Worm (Caenorhabditis elegans) whole organism, midembryonic: ENCODE data around the gene clc-11.

Source experiments
- T22C8.4 ChIP-seq: fragments of 200-800 bp; sonication (Bioruptor generic); IDR thresholded peaks from 2 replicates; pipeline ENCODE4 v1.3.6; 2022; ENCODE audit warnings: missing genetic modification characterization, missing compliant biosample characterization
- cog-1 ChIP-seq: sonication (generic microtip); optimal IDR thresholded peaks from 2 replicates; lab custom pipeline; 2016; ENCODE audit warnings: missing genetic modification characterization, missing compliant biosample characterization
- flt-1 ChIP-seq: fragments of 200-800 bp; sonication (Bioruptor generic); IDR thresholded peaks from 2 replicates; pipeline ENCODE4 v1.3.6; 2022; ENCODE audit warnings: missing genetic modification characterization, missing compliant biosample characterization
- klf-2 ChIP-seq: fragments of 200-800 bp; sonication (Bioruptor generic); conservative IDR thresholded peaks from 2 replicates; pipeline ENCODE4 v1.3.6; 2022; ENCODE audit warnings: missing genetic modification reagents, missing genetic modification characterization, missing compliant biosample characterization
- med-1 ChIP-seq: sonication (generic microtip); optimal IDR thresholded peaks from 2 replicates; lab custom pipeline; 2017; ENCODE audit warnings: missing genetic modification characterization, mild to moderate bottlenecking, missing compliant biosample characterization, antibody characterized with exemption, missing genetic modification reagents; ENCODE audit not compliant: insufficient read depth
- ref-1 ChIP-seq: fragments of 200-800 bp; sonication (Bioruptor generic); conservative IDR thresholded peaks from 2 replicates; pipeline ENCODE4 v1.3.6; 2022; ENCODE audit warnings: missing genetic modification reagents, missing genetic modification characterization, missing compliant biosample characterization
- tab-1 ChIP-seq: fragments of 200-800 bp; sonication (Bioruptor generic); IDR thresholded peaks from 2 replicates; pipeline ENCODE4 v1.3.6; 2022; ENCODE audit warnings: missing genetic modification characterization, missing compliant biosample characterization
- ztf-23 ChIP-seq: fragments of 200-800 bp; sonication (Bioruptor generic); IDR thresholded peaks from 2 replicates; pipeline ENCODE4 v1.3.6; 2022; ENCODE audit warnings: missing genetic modification reagents, missing genetic modification characterization, missing compliant biosample characterization
- ztf-29 ChIP-seq: fragments of 200-800 bp; sonication (Bioruptor generic); IDR thresholded peaks from 2 replicates; pipeline ENCODE4 v1.3.6; 2022; ENCODE audit warnings: missing genetic modification reagents, missing genetic modification characterization, missing compliant biosample characterization

Gene clc-11

ce11 chrV:16169026-16169425 lies 29.6 kb upstream of the clc-11 start, which contains the start of gene str-111:
str-111 (minus strand) TSS chrV:16169126.
- TF ChIP-seq med-1 (GFP tag; lab: Kevin White, UChicago) = no peak

DNA sequence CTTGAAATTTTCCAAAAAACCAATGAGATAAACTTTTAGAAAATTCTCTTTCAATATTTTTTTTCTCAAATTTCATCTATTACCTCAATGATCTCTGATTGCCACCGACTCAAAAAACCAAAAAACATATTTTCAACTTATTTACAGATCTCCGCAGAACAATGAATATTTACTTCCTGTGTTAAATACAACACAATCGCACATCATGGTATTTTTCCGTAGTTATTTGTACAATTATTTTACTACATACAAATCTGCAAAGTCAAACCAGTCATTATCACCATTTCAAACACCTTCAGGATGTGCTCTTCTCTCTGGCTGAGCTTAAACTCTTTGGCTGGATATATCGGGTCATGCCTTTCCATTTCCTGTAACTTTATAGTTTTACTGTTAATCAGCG lies 26.5 kb upstream of the clc-11 start, which contains the start of gene str-108:
Gene str-108 (plus strand): TSS at position 301 of the 400 bp plus-strand sequence.
- TF ChIP-seq ztf-29 (GFP tag; lab: Robert Waterston, UW) = no peak
- TF ChIP-seq flt-1 = no peak
- no peak for TF ChIP-seq ztf-23 (GFP tag; lab: Robert Waterston, UW)
- TF ChIP-seq T22C8.4 (GFP tag; lab: Robert Waterston, UW) = no peak
- TF ChIP-seq ref-1 (GFP tag; lab: Robert Waterston, UW) = no peak
- no peak for TF ChIP-seq klf-2 (GFP tag; lab: Robert Waterston, UW)
- no peak for TF ChIP-seq tab-1 (GFP tag; lab: Robert Waterston, UW)
- no peak for TF ChIP-seq cog-1 (tag; lab: Kevin White, UChicago)

DNA sequence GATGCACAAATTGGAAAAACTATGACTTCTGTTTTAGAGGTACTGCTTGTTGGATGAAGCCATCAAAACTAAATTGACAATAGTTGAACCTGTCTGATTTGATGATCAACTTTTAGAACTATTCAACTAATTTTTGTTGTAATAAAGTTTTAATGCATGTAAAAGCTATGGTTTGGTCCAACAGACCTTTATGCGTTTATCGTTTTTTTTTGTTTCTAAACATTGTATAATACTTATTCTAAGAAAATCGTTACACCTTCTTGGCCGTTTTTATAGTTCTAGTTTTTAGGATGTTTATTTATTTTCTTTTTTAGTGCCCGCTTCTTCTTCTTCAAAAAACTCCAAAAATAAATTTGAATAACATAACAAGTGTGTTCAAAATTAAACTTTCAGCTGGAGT lies 24.3 kb upstream of the clc-11 start, which contains the start of gene F10A3.12:
Gene F10A3.12 (plus strand): TSS at position 301 of the 400 bp plus-strand sequence.
- TF ChIP-seq flt-1 (no peak), ref-1 (GFP tag; lab: Robert Waterston, UW) (no peak), klf-2 (GFP tag; lab: Robert Waterston, UW) (no peak), T22C8.4 (GFP tag; lab: Robert Waterston, UW) (no peak), cog-1 (tag; lab: Kevin White, UChicago) (no peak), ztf-23 (GFP tag; lab: Robert Waterston, UW) (no peak), tab-1 (GFP tag; lab: Robert Waterston, UW) (no peak), med-1 (GFP tag; lab: Kevin White, UChicago) (no peak), ztf-29 (GFP tag; lab: Robert Waterston, UW) (no peak)

DNA sequence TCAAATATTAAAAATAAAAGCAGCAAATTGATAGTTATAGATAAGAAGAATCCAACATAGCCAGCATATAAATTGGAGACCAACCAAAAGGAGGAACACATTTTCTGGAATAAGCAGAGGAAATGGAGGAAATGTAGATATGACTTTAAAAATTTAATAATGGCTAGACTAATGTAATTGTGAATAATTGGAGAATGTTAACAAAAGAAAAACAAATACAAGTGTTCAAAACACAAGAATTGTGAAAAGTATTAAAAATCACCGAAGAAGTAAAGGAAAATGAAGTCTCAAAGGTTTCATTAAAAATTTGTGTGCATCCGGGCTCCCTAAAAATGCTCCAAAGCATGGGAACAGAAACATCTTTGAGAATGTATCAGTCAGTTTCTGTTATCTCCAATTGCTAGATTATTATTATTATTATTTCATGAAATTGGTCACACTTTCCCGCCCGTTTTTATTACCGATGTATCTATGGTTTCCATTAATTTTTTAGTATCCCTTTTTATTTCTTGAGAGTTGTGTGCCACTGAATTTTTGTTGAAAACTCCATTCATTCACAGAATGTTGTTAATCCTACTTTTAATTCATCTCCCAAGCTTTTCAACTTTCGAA lies 22.8 kb upstream of the clc-11 start, which contains the start of the genes str-109 and F10A3.11:
Gene str-109 (minus strand): TSS at position 101 of the 612 bp plus-strand sequence.
Gene F10A3.11 (plus strand): TSS at position 562 of the 612 bp plus-strand sequence.
- TF ChIP-seq ref-1 (GFP tag; lab: Robert Waterston, UW) (no peak), cog-1 (tag; lab: Kevin White, UChicago) (no peak), klf-2 (GFP tag; lab: Robert Waterston, UW) (no peak), tab-1 (GFP tag; lab: Robert Waterston, UW) (no peak), T22C8.4 (GFP tag; lab: Robert Waterston, UW) (no peak), ztf-23 (GFP tag; lab: Robert Waterston, UW) (no peak), flt-1 (no peak), ztf-29 (GFP tag; lab: Robert Waterston, UW) (no peak), med-1 (GFP tag; lab: Kevin White, UChicago) (no peak)

DNA sequence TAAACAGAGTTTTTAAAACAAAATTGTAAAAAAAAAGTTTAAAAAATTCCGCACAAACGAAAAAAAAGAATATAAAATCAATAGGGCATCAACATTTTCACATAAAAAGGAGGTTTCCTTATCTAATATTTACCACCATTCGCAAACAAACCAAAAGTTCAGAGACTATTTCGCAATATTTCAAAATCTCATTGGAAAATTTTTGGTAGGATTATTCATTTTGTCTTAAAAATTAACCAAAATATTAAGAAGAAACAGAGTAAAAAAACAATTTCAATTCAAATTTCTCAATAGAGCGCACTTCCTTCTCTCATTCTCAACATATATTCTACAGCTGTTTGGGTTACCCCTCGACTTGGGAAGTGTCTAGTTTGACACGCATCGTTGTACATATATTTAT lies 20.7 kb upstream of the clc-11 start:
- no peak for TF ChIP-seq klf-2 (GFP tag; lab: Robert Waterston, UW)
- no peak for TF ChIP-seq med-1 (GFP tag; lab: Kevin White, UChicago)
- no peak for TF ChIP-seq T22C8.4 (GFP tag; lab: Robert Waterston, UW)
- TF ChIP-seq ref-1 (GFP tag; lab: Robert Waterston, UW) = no peak
- TF ChIP-seq flt-1 = no peak
- no peak for TF ChIP-seq ztf-29 (GFP tag; lab: Robert Waterston, UW)
- TF ChIP-seq ztf-23 (GFP tag; lab: Robert Waterston, UW) = no peak
- no peak for TF ChIP-seq cog-1 (tag; lab: Kevin White, UChicago)
- no peak for TF ChIP-seq tab-1 (GFP tag; lab: Robert Waterston, UW)

ce11 chrV:16159594-16159993 lies 20.2 kb upstream of the clc-11 start, which contains the start of gene F10A3.17:
F10A3.17 (minus strand) TSS chrV:16159694.
- TF ChIP-seq ref-1 (GFP tag; lab: Robert Waterston, UW) = no peak
- no peak for TF ChIP-seq med-1 (GFP tag; lab: Kevin White, UChicago)
- TF ChIP-seq ztf-29 (GFP tag; lab: Robert Waterston, UW) = no peak
- no peak for TF ChIP-seq flt-1
- TF ChIP-seq tab-1 (GFP tag; lab: Robert Waterston, UW) = no peak
- no peak for TF ChIP-seq klf-2 (GFP tag; lab: Robert Waterston, UW)
- no peak for TF ChIP-seq ztf-23 (GFP tag; lab: Robert Waterston, UW)
- no peak for TF ChIP-seq cog-1 (tag; lab: Kevin White, UChicago)
- no peak for TF ChIP-seq T22C8.4 (GFP tag; lab: Robert Waterston, UW)

DNA sequence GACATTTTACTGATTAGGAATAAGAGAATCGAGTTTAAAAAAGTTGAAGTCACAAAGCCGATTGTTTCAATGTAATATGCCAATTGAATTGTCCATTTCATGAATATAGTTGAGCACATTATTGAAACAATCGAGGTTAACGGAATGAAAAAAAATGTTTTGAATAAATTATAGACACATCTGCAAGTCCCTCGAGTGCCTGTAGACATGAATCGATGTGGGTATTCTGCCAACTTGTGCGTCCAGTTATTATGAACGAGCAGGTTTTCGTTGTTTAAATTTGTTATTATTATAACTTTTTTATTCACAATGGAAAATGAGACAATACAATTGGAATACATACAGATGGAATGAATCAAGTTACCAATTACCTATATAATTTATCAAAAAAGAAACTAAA lies 19.0 kb upstream of the clc-11 start, which contains the start of gene str-99:
Gene str-99 (minus strand): TSS at position 101 of the 400 bp plus-strand sequence.
- TF ChIP-seq flt-1 (no peak), cog-1 (tag; lab: Kevin White, UChicago) (no peak), klf-2 (GFP tag; lab: Robert Waterston, UW) (no peak), ref-1 (GFP tag; lab: Robert Waterston, UW) (no peak), med-1 (GFP tag; lab: Kevin White, UChicago) (no peak), ztf-23 (GFP tag; lab: Robert Waterston, UW) (no peak), tab-1 (GFP tag; lab: Robert Waterston, UW) (no peak), ztf-29 (GFP tag; lab: Robert Waterston, UW) (no peak), T22C8.4 (GFP tag; lab: Robert Waterston, UW) (no peak)

DNA sequence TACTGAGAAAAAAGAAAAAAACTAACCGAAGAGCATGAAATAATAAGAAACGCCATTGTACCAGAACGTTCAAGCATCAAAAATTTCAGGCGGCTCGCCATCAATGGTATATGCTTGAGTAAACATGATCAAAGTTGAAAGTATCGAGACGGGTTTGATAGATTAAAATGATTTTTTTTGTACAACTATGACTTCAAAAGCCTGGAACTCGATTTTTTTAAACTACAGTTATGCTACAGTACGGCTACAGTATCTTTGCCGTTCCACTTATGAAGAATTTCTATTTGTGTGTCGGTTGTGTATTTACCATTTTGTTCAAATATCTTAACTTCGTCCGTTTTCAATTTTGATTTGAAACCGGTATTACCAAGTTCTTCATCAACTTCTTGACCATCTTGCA lies 15.7 kb upstream of the clc-11 start, which contains the start of gene str-97:
Gene str-97 (minus strand): TSS at position 101 of the 400 bp plus-strand sequence.
- no peak for TF ChIP-seq klf-2 (GFP tag; lab: Robert Waterston, UW)
- no peak for TF ChIP-seq cog-1 (tag; lab: Kevin White, UChicago)
- TF ChIP-seq ztf-23 (GFP tag; lab: Robert Waterston, UW) = no peak
- TF ChIP-seq T22C8.4 (GFP tag; lab: Robert Waterston, UW) = no peak
- no peak for TF ChIP-seq ref-1 (GFP tag; lab: Robert Waterston, UW)

ce11 chrV:16153375-16153774 lies 13.9 kb upstream of the clc-11 start, which contains the start of gene str-254:
str-254 (minus strand) TSS chrV:16153475.
- TF ChIP-seq T22C8.4 (GFP tag; lab: Robert Waterston, UW) = no peak
- no peak for TF ChIP-seq ztf-29 (GFP tag; lab: Robert Waterston, UW)
- TF ChIP-seq klf-2 (GFP tag; lab: Robert Waterston, UW) = no peak
- TF ChIP-seq ztf-23 (GFP tag; lab: Robert Waterston, UW) = no peak
- no peak for TF ChIP-seq ref-1 (GFP tag; lab: Robert Waterston, UW)
- TF ChIP-seq tab-1 (GFP tag; lab: Robert Waterston, UW) = no peak
- no peak for TF ChIP-seq med-1 (GFP tag; lab: Kevin White, UChicago)
- no peak for TF ChIP-seq cog-1 (tag; lab: Kevin White, UChicago)
- no peak for TF ChIP-seq flt-1
